Worm (Caenorhabditis elegans) whole organism, early embryonic: ENCODE results near the gene Y76A2B.4.

ENCODE experiments used
- B0310.2 ChIP-seq: sonication (generic microtip); optimal IDR thresholded peaks from 2 replicates; lab custom pipeline; 2016; ENCODE audit warnings: mild to moderate bottlenecking, missing genetic modification characterization, missing compliant biosample characterization
- F13C5.2 ChIP-seq: sonication (generic microtip); optimal IDR thresholded peaks from 2 replicates; lab custom pipeline; 2017; ENCODE audit warnings: mild to moderate bottlenecking, missing genetic modification characterization, inconsistent platforms, missing compliant biosample characterization
- aly-1 ChIP-seq: sonication (generic microtip); optimal IDR thresholded peaks from 2 replicates; lab custom pipeline; 2016; ENCODE audit warnings: missing genetic modification characterization, missing compliant biosample characterization
- ama-1 ChIP-seq: fragments of 150-350 bp; optimal IDR thresholded peaks from 2 replicates; lab custom pipeline; 2014
- ceh-13 ChIP-seq: fragments of 200-800 bp; sonication (Bioruptor generic); optimal IDR thresholded peaks from 2 replicates; lab custom pipeline; 2018; ENCODE audit warnings: mild to moderate bottlenecking, missing genetic modification characterization, missing compliant biosample characterization
- ceh-36 ChIP-seq: sonication (generic microtip); optimal IDR thresholded peaks from 2 replicates; lab custom pipeline; 2016; ENCODE audit warnings: missing genetic modification characterization, inconsistent platforms, missing compliant biosample characterization
- ets-7 ChIP-seq: sonication (generic microtip); optimal IDR thresholded peaks from 2 replicates; lab custom pipeline; 2016; ENCODE audit warnings: missing genotype, missing genetic modification characterization, missing compliant biosample characterization
- flt-1 ChIP-seq: fragments of 200-800 bp; sonication (Bioruptor generic); IDR thresholded peaks from 2 replicates; pipeline ENCODE4 v1.3.6; 2022; ENCODE audit warnings: missing genetic modification characterization, missing compliant biosample characterization
- hmbx-1 ChIP-seq: sonication (generic microtip); optimal IDR thresholded peaks from 2 replicates; lab custom pipeline; 2016; ENCODE audit warnings: mild to moderate bottlenecking, missing genetic modification characterization, missing compliant biosample characterization
- hmg-4 ChIP-seq: fragments of 200-800 bp; sonication (Bioruptor generic); optimal IDR thresholded peaks from 2 replicates; lab custom pipeline; 2018; ENCODE audit warnings: mild to moderate bottlenecking, missing genetic modification characterization, missing compliant biosample characterization
- hnd-1 ChIP-seq: sonication (generic microtip); optimal IDR thresholded peaks from 2 replicates; lab custom pipeline; 2016; ENCODE audit warnings: missing genetic modification characterization, missing compliant biosample characterization
- pes-1 ChIP-seq: fragments of 200-800 bp; sonication (Bioruptor generic); IDR thresholded peaks from 2 replicates; pipeline ENCODE4 v1.3.6; 2022; ENCODE audit warnings: missing genetic modification reagents, missing genetic modification characterization, missing compliant biosample characterization
- scrt-1 ChIP-seq: fragments of 200-800 bp; sonication (Bioruptor generic); IDR thresholded peaks from 2 replicates; pipeline ENCODE4 v1.3.6; 2022; ENCODE audit warnings: missing genetic modification characterization, missing compliant biosample characterization
- sea-1 ChIP-seq: fragments of 200-800 bp; sonication (Bioruptor generic); conservative IDR thresholded peaks from 2 replicates; pipeline ENCODE4 v1.3.6; 2022; ENCODE audit warnings: missing genetic modification characterization, missing compliant biosample characterization
- tbx-11 ChIP-seq: fragments of 200-800 bp; sonication (Bioruptor generic); IDR thresholded peaks from 2 replicates; pipeline ENCODE4 v1.3.6; 2022; ENCODE audit warnings: missing genetic modification characterization, missing compliant biosample characterization
- tbx-37 ChIP-seq: fragments of 200-800 bp; sonication (Bioruptor generic); conservative IDR thresholded peaks from 2 replicates; pipeline ENCODE4 v1.3.6; 2022; ENCODE audit warnings: missing genetic modification reagents, missing genetic modification characterization, missing compliant biosample characterization
- tra-4 ChIP-seq: sonication (generic microtip); optimal IDR thresholded peaks from 2 replicates; lab custom pipeline; 2017; ENCODE audit warnings: missing genetic modification characterization, missing compliant biosample characterization

Gene Y76A2B.4

DNA sequence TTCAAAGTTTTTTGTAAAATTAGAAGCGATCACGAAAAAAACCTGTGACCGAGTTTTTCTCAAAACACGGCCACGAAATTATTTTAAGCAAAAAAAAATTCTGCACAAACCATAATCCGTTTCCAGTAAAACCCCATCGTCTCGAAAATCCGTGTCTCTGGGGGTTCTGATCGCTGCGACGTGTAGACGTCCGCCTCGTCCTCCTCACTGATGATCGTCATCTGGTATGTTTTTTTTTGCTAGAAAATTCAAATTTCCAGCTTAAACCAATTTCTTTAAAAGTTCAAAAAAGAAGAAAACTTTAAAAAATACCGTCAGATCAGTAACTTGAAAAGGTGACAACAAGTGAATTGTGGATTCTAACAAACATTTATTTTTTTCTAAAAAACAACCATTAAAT is at the start of gene Y76A2B.4:
Y76A2B.4 (minus strand) TSS at position 241 of the 400 bp plus-strand sequence.
- TF ChIP-seq ceh-36 (tag; lab: Kevin White, UChicago) (no peak), hnd-1 (tag; lab: Kevin White, UChicago) (no peak), sea-1 (GFP tag; lab: Robert Waterston, UW) (no peak), flt-1 (no peak)

DNA sequence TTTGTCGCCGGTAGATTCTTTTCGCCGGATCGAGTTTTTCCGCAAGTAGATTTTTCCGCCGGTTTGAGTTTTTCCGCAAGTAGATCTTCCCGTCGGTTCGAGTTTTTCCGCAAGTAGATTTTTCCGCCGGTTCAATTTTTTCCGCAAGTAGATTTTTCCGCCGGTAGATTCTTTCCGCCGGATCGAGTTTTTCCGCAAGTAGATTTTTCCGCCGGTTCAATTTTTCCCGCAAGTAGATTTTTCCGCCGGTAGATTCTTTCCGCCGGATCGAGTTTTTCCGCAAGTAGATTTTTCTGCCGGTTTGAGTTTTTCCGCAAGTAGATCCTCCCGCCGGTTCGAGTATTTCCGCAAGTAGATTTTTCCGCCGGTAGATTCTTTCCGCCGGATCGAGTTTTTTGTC is 38.6 kb upstream of the Y76A2B.4 start:
- TF ChIP-seq sea-1 (GFP tag; lab: Robert Waterston, UW) (peak; percentile 58), tbx-11 (0 out of 2 replicates have a peak, but pooled peaks have one; percentile 41)

DNA sequence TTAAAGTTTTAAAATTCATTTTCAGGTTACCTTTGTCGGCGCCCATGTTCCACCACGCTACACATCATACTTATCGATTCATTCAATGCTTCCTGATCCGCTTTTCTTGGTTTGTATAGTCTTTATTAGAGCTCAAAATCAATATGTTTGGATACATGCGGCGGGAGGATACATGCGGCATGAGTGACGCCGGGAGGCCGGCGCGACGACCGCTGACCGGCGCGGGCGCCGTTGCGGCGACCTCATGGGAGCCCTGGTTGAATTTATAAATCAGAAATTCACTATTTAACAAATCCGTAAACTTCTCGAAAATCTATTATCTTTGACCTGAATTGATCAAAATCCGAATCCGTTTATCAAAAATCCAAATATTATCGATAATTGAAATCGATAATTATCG is 35.1 kb upstream of the Y76A2B.4 start:
- no peak for TF ChIP-seq scrt-1 (GFP tag; lab: Robert Waterston, UW)
- TF ChIP-seq ama-1 (lab: Kevin White, UChicago) = no peak
- no peak for TF ChIP-seq ceh-13
- no peak for TF ChIP-seq ceh-36 (tag; lab: Kevin White, UChicago)
- TF ChIP-seq hmbx-1 (tag; lab: Kevin White, UChicago) = no peak
- TF ChIP-seq ets-7 (tag; lab: Kevin White, UChicago) = no peak
- no peak for TF ChIP-seq aly-1
- TF ChIP-seq F13C5.2 (tag; lab: Kevin White, UChicago) = no peak
- TF ChIP-seq tra-4 (tag; lab: Kevin White, UChicago) = no peak
- no peak for TF ChIP-seq flt-1
- no peak for TF ChIP-seq tbx-11
- no peak for TF ChIP-seq sea-1 (GFP tag; lab: Robert Waterston, UW)
- no peak for TF ChIP-seq pes-1 (GFP tag; lab: Robert Waterston, UW)
- no peak for TF ChIP-seq B0310.2 (tag; lab: Kevin White, UChicago)
- no peak for TF ChIP-seq tbx-37 (GFP tag; lab: Robert Waterston, UW)
- TF ChIP-seq hnd-1 (tag; lab: Kevin White, UChicago) = no peak
- TF ChIP-seq hmg-4 (GFP tag; lab: Kevin White, UChicago) = no peak

DNA sequence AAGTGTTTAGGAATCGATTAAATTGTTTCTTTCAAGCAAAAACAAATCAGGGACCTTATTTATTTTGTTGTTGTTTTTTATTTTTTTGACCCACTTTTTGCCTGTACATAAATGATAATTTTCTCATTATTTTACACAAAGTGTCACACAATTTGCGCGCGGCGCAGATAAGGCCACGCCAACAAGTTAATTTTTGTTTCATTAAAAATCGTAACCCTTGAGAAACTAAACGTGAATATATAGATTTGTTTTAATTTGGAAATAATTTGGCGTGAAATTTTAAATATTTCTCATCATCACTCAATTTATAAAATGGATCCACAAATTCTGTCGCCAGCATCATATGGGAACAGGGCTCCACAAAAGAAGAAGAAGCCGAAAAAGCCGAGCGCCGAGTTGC is 34.0 kb upstream of the Y76A2B.4 start, which contains the start of gene T05D4.5:
T05D4.5 (plus strand) TSS at position 301 of the 400 bp plus-strand sequence.
- TF ChIP-seq F13C5.2 (tag; lab: Kevin White, UChicago) = no peak
- no peak for TF ChIP-seq hmg-4 (GFP tag; lab: Kevin White, UChicago)
- TF ChIP-seq ama-1 (lab: Kevin White, UChicago) = no peak
- TF ChIP-seq ceh-36 (tag; lab: Kevin White, UChicago) = no peak
- TF ChIP-seq tbx-11 = no peak
- TF ChIP-seq B0310.2 (tag; lab: Kevin White, UChicago) = no peak
- TF ChIP-seq hmbx-1 (tag; lab: Kevin White, UChicago) = no peak
- no peak for TF ChIP-seq sea-1 (GFP tag; lab: Robert Waterston, UW)
- no peak for TF ChIP-seq tbx-37 (GFP tag; lab: Robert Waterston, UW)

DNA sequence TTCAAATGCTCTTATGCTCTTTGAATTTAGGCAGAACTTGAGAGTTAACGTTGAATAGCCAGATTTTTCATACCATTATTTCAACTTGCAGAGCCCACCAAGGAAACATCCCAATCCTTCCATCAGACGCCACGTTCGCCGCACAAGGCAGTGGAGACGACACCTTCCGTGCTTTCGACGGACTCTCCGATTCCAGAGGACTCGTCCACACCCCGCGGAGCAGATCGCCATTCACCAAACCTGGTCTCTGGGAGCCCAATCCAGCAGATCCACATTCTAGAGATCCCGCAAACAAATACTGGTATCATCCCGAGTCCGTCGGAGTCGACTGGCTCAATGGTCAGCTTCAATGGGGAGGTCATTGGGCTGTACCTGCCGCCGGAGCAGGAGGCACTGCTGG is 33.5 kb upstream of the Y76A2B.4 start:
- no peak for TF ChIP-seq B0310.2 (tag; lab: Kevin White, UChicago)
- no peak for TF ChIP-seq ama-1 (lab: Kevin White, UChicago)
- no peak for TF ChIP-seq ceh-13
- TF ChIP-seq scrt-1 (GFP tag; lab: Robert Waterston, UW) = no peak
- no peak for TF ChIP-seq hmg-4 (GFP tag; lab: Kevin White, UChicago)
- TF ChIP-seq sea-1 (GFP tag; lab: Robert Waterston, UW) = no peak
- no peak for TF ChIP-seq tbx-37 (GFP tag; lab: Robert Waterston, UW)
- no peak for TF ChIP-seq hmbx-1 (tag; lab: Kevin White, UChicago)
- no peak for TF ChIP-seq pes-1 (GFP tag; lab: Robert Waterston, UW)
- TF ChIP-seq ceh-36 (tag; lab: Kevin White, UChicago) = no peak
- no peak for TF ChIP-seq hnd-1 (tag; lab: Kevin White, UChicago)
- no peak for TF ChIP-seq tbx-11
- no peak for TF ChIP-seq tra-4 (tag; lab: Kevin White, UChicago)
- no peak for TF ChIP-seq F13C5.2 (tag; lab: Kevin White, UChicago)
- no peak for TF ChIP-seq flt-1
- TF ChIP-seq aly-1 = no peak

DNA sequence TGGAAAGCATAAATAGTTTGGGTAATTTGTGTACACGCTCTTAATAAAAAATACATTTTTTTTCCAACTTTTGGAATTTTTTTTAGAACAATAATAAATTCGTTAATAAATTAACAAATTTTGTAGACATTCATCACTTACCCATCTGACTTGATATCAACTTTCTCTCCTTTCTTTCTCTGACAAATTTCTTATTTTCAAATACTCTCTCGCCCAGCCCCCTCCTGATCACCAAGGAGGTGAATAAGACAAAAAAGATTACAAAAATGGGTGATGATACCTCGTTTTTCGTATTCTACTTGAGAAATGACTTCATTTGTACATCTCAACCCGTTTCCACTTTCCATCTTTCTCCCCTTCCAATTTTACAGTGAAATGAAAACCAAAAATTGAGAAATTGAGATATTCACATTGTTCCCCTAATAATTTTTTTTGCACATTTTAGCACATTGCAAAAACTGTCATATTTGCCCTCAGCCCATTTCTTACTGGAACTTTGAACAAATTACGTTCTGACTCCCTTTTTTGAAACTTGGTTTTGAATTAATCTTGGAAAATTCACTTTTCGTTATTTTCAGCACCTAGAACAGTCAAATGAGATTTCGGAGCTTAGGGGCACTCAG is 29.1 kb upstream of the Y76A2B.4 start, which contains the start of gene osm-7:
osm-7 (plus strand) TSS at position 573 of the 623 bp plus-strand sequence.
- TF ChIP-seq F13C5.2 (tag; lab: Kevin White, UChicago) (no peak), hmbx-1 (tag; lab: Kevin White, UChicago) (no peak), ceh-13 (no peak), flt-1 (no peak), B0310.2 (tag; lab: Kevin White, UChicago) (no peak), ets-7 (tag; lab: Kevin White, UChicago) (no peak), scrt-1 (GFP tag; lab: Robert Waterston, UW) (no peak)

DNA sequence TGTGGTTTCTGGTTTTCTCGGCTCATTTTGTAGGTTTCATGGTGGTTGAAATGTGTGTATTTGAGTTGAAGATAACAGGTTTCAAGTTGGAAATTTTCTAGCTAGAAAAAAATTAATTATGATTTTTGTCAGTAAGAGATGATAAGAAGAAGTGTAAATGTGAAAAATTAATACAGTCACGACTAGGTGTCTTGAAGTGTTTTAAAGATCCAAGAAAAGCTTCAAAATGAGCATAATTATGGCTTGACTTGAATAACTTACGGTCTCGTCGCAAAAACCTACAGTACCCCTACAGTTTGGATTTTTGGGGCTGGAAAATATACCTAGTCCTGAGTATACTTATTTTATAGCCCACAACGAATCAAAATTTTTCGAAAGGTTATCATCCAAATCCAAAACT is 23.8 kb upstream of the Y76A2B.4 start, which contains the start of gene exc-12:
exc-12 (minus strand) TSS at position 101 of the 400 bp plus-strand sequence.
- TF ChIP-seq hmg-4 (GFP tag; lab: Kevin White, UChicago) (no peak), ama-1 (lab: Kevin White, UChicago) (no peak), aly-1 (no peak), ceh-13 (no peak), B0310.2 (tag; lab: Kevin White, UChicago) (no peak), ceh-36 (tag; lab: Kevin White, UChicago) (no peak), pes-1 (GFP tag; lab: Robert Waterston, UW) (no peak), sea-1 (GFP tag; lab: Robert Waterston, UW) (no peak), F13C5.2 (tag; lab: Kevin White, UChicago) (no peak), scrt-1 (GFP tag; lab: Robert Waterston, UW) (no peak), ets-7 (tag; lab: Kevin White, UChicago) (no peak), flt-1 (no peak), tra-4 (tag; lab: Kevin White, UChicago) (no peak), tbx-11 (no peak), tbx-37 (GFP tag; lab: Robert Waterston, UW) (no peak), hmbx-1 (tag; lab: Kevin White, UChicago) (no peak), hnd-1 (tag; lab: Kevin White, UChicago) (no peak)
